Fruit fly (Drosophila melanogaster): ENCODE data around the gene CG17637.

dm6 chr3L:20473021-20473799 lies 30.8 kb upstream of the CG17637 start, which contains the start of the genes CG32428 and CG5969:
- no peak for TF ChIP-seq EcR (GFP tag; optimal IDR thresholded peaks at IDR 0.05)
- peak; percentile 51 for TF ChIP-seq Pif1B (GFP tag; optimal IDR thresholded peaks at IDR 0.05)
- no peak for TF ChIP-seq CG13204 (GFP tag; optimal IDR thresholded peaks at IDR 0.05)
- peak; percentile 74 for TF ChIP-seq CG9948 (tag; optimal IDR thresholded peaks at IDR 0.05)
- peak; percentile 88 for TF ChIP-seq CG4496 (GFP tag; IDR thresholded peaks at IDR 0.05)
- TF ChIP-seq CG10348 (GFP tag; IDR thresholded peaks at IDR 0.05), result no peak

Data from whole organism, pupa.